Fruit fly (Drosophila melanogaster) whole organism, wandering third instar larva: ENCODE data around the gene CG4174.
A peak's percentile ranks its signal among the peaks of the same experiment; 100 is the strongest.

Experiments used
- Abd-B ChIP-seq: fragments of >200 bp; optimal IDR thresholded peaks from 2 replicates; lab custom pipeline; 2017; ENCODE audit warnings: missing biosample characterization, missing genetic modification characterization
- CG32264 ChIP-seq: fragments of 200-800 bp; sonication (Bioruptor generic); optimal IDR thresholded peaks from 2 replicates; lab custom pipeline; 2016; ENCODE audit warnings: missing biosample characterization, missing genetic modification characterization
- CG9705 ChIP-seq: fragments of 200-800 bp; sonication (Bioruptor generic); optimal IDR thresholded peaks from 2 replicates; lab custom pipeline; 2018; ENCODE audit warnings: missing biosample characterization, mild to moderate bottlenecking, missing genetic modification characterization
- CrebA ChIP-seq: fragments of 200-800 bp; sonication (Bioruptor generic); optimal IDR thresholded peaks from 2 replicates; lab custom pipeline; 2016; ENCODE audit warnings: missing biosample characterization, mild to moderate bottlenecking, missing genetic modification characterization, borderline replicate concordance
- Dfd ChIP-seq: fragments of >200 bp; optimal IDR thresholded peaks from 2 replicates; lab custom pipeline; 2017; ENCODE audit warnings: missing biosample characterization, missing genetic modification characterization
- Dif ChIP-seq: fragments of 200-275, 200-300 bp; sonication (Bioruptor generic); optimal IDR thresholded peaks from 2 replicates; lab custom pipeline; 2018; ENCODE audit warnings: missing biosample characterization, missing genetic modification characterization; ENCODE audit not compliant: partially characterized antibody
- GATAd ChIP-seq: sonication (Bioruptor generic); optimal IDR thresholded peaks from 2 replicates; lab custom pipeline; 2016; ENCODE audit warnings: missing biosample characterization, missing genetic modification characterization
- HLH106 ChIP-seq: fragments of 200-800 bp; optimal IDR thresholded peaks from 3 replicates; lab custom pipeline; 2019; ENCODE audit warnings: missing biosample characterization, mild to moderate bottlenecking, missing genetic modification characterization, moderate library complexity
- Hnf4 ChIP-seq: fragments of 200-800 bp; sonication (Bioruptor generic); optimal IDR thresholded peaks from 2 replicates; lab custom pipeline; 2016; ENCODE audit warnings: missing biosample characterization, mild to moderate bottlenecking, missing genetic modification characterization
- Hr78 ChIP-seq: fragments of >200 bp; optimal IDR thresholded peaks from 2 replicates; lab custom pipeline; 2017; ENCODE audit warnings: missing biosample characterization, missing genetic modification characterization
- Hr83 ChIP-seq: fragments of 200-300 bp; sonication (Bioruptor generic); optimal IDR thresholded peaks from 2 replicates; lab custom pipeline; 2016; ENCODE audit warnings: missing biosample characterization, mild to moderate bottlenecking, missing genetic modification characterization, moderate library complexity; ENCODE audit not compliant: poor library complexity, severe bottlenecking
- Jra ChIP-seq: sonication (Bioruptor generic); optimal IDR thresholded peaks from 2 replicates; lab custom pipeline; 2016; ENCODE audit warnings: missing biosample characterization, missing genetic modification characterization
- Mio ChIP-seq: sonication (Bioruptor generic); optimal IDR thresholded peaks from 2 replicates; lab custom pipeline; 2016; ENCODE audit warnings: missing biosample characterization, missing genetic modification characterization
- Myc ChIP-seq: fragments of >200 bp; optimal IDR thresholded peaks from 2 replicates; lab custom pipeline; 2017
- N ChIP-seq: fragments of >200 bp; optimal IDR thresholded peaks from 2 replicates; lab custom pipeline; 2018; ENCODE audit warnings: missing biosample characterization, missing external identifiers, missing genetic modification characterization
- OdsH ChIP-seq: fragments of 200-800 bp; sonication (Bioruptor generic); optimal IDR thresholded peaks from 2 replicates; lab custom pipeline; 2016; ENCODE audit warnings: missing biosample characterization, mild to moderate bottlenecking, missing genetic modification characterization
- Rel ChIP-seq, 2 experiments: fragments of 200-800 bp; sonication (Bioruptor generic) in 1 of 2; optimal IDR thresholded peaks; 2 replicates in 1 of 2; 3 replicates in 1 of 2; lab custom pipeline; 2016 to 2019; ENCODE audit warnings: mild to moderate bottlenecking in 2 of 2, missing biosample characterization in 2 of 2, missing genetic modification characterization in 2 of 2, moderate library complexity in 1 of 2
- Sp1 ChIP-seq: fragments of 200-800 bp; sonication (Bioruptor generic); optimal IDR thresholded peaks from 3 replicates; lab custom pipeline; 2019; ENCODE audit warnings: missing biosample characterization, mild to moderate bottlenecking, missing genetic modification characterization, moderate library complexity
- Vsx2 ChIP-seq: fragments of 200-300, 225-300 bp; sonication (Bioruptor generic); optimal IDR thresholded peaks from 2 replicates; lab custom pipeline; 2018; ENCODE audit warnings: missing biosample characterization, missing genetic modification characterization; ENCODE audit not compliant: partially characterized antibody
- br ChIP-seq: fragments of 200-800 bp; sonication (Bioruptor generic); optimal IDR thresholded peaks from 2 replicates; lab custom pipeline; 2016; ENCODE audit warnings: missing biosample characterization, missing genetic modification characterization
- brk ChIP-seq: fragments of 200-800 bp; sonication (Bioruptor generic); optimal IDR thresholded peaks from 2 replicates; lab custom pipeline; 2016; ENCODE audit warnings: missing biosample characterization, mild to moderate bottlenecking, missing genetic modification characterization
- dl ChIP-seq, 2 experiments: fragments of 175-275, 200-275 bp in 1 of 2; fragments of 200-275 bp in 1 of 2; sonication (Bioruptor generic); optimal IDR thresholded peaks; lab custom pipeline; 2018; ENCODE audit warnings: mild to moderate bottlenecking in 2 of 2, missing biosample characterization in 2 of 2, missing genetic modification characterization in 2 of 2, moderate library complexity in 2 of 2; ENCODE audit not compliant: partially characterized antibody in 2 of 2, insufficient read depth in 1 of 2
- dmrt93B ChIP-seq: fragments of 200-800 bp; sonication (Bioruptor generic); optimal IDR thresholded peaks from 2 replicates; lab custom pipeline; 2018; ENCODE audit warnings: missing biosample characterization, mild to moderate bottlenecking, missing genetic modification characterization
- dsf ChIP-seq: sonication (Bioruptor generic); optimal IDR thresholded peaks from 2 replicates; lab custom pipeline; 2016; ENCODE audit warnings: missing biosample characterization, missing genetic modification characterization, borderline replicate concordance
- ey ChIP-seq: fragments of 200-800 bp; sonication (Bioruptor generic); optimal IDR thresholded peaks from 2 replicates; lab custom pipeline; 2016; ENCODE audit warnings: missing biosample characterization, missing genetic modification characterization
- foxo ChIP-seq, 2 experiments: fragments of 200-800 bp; sonication (Bioruptor generic); optimal IDR thresholded peaks; 2 replicates in 1 of 2; 3 replicates in 1 of 2; lab custom pipeline; 2016 to 2017; ENCODE audit warnings: missing biosample characterization in 2 of 2, missing genetic modification characterization in 2 of 2
- fru ChIP-seq: fragments of 200-800 bp; sonication (Bioruptor generic); optimal IDR thresholded peaks from 3 replicates; lab custom pipeline; 2016; ENCODE audit warnings: missing biosample characterization, mild to moderate bottlenecking, missing genetic modification characterization
- h ChIP-seq: fragments of 200-800 bp; sonication (Bioruptor generic); optimal IDR thresholded peaks from 3 replicates; lab custom pipeline; 2016; ENCODE audit warnings: missing biosample characterization, mild to moderate bottlenecking, missing genetic modification characterization
- jim ChIP-seq: fragments of 175-275, 200-325 bp; sonication (Bioruptor generic); optimal IDR thresholded peaks from 2 replicates; lab custom pipeline; 2016; ENCODE audit warnings: missing biosample characterization, mild to moderate bottlenecking, missing genetic modification characterization
- lola ChIP-seq: fragments of >200 bp; optimal IDR thresholded peaks from 2 replicates; lab custom pipeline; 2017; ENCODE audit warnings: missing biosample characterization, missing genetic modification characterization
- pan ChIP-seq: fragments of >200 bp; optimal IDR thresholded peaks from 2 replicates; lab custom pipeline; 2017
- psq ChIP-seq: fragments of 200-800 bp; sonication (Bioruptor generic); optimal IDR thresholded peaks from 3 replicates; lab custom pipeline; 2017; ENCODE audit warnings: missing biosample characterization, mild to moderate bottlenecking, missing genetic modification characterization, moderate library complexity
- rgr ChIP-seq: fragments of 200-800 bp; sonication (Bioruptor generic); optimal IDR thresholded peaks from 3 replicates; lab custom pipeline; 2016; ENCODE audit warnings: missing biosample characterization, mild to moderate bottlenecking, missing genetic modification characterization
- sage ChIP-seq: fragments of 200-800 bp; sonication (Bioruptor generic); optimal IDR thresholded peaks from 2 replicates; lab custom pipeline; 2016; ENCODE audit warnings: missing biosample characterization, mild to moderate bottlenecking, missing genetic modification characterization
- sv ChIP-seq: fragments of 200-800 bp; sonication (Bioruptor generic); optimal IDR thresholded peaks from 3 replicates; lab custom pipeline; 2016; ENCODE audit warnings: missing biosample characterization, missing genetic modification characterization
- tai ChIP-seq: sonication (Bioruptor generic); optimal IDR thresholded peaks from 2 replicates; lab custom pipeline; 2016; ENCODE audit warnings: missing biosample characterization, missing genetic modification characterization
- usp ChIP-seq: fragments of >200 bp; optimal IDR thresholded peaks from 2 replicates; lab custom pipeline; 2017; ENCODE audit warnings: missing biosample characterization, missing genetic modification characterization
- woc ChIP-seq: sonication (Bioruptor generic); optimal IDR thresholded peaks from 2 replicates; lab custom pipeline; 2016; ENCODE audit warnings: missing biosample characterization, mild to moderate bottlenecking, missing genetic modification characterization

The CG4174 gene

dm6 chr3L:18640584-18641527 is 23.1 kb upstream of the CG4174 start:
- peak; percentile 46 for TF ChIP-seq CrebA (GFP tag; lab: Kevin White, UChicago)
- peak; percentile 79 for TF ChIP-seq CG9705 (GFP tag; lab: Kevin White, UChicago)
- peak; percentile 69 for TF ChIP-seq GATAd (GFP tag; lab: Kevin White, UChicago)
- no peak for TF ChIP-seq pan (lab: Kevin White, UChicago)
- TF ChIP-seq Mio: peak; percentile 33
- TF ChIP-seq Abd-B (GFP tag; lab: Kevin White, UChicago): no peak
- TF ChIP-seq Myc (lab: Kevin White, UChicago): no peak
- TF ChIP-seq dmrt93B (GFP tag; lab: Kevin White, UChicago): peak; percentile 77
- peak; percentile 91 for TF ChIP-seq Sp1 (GFP tag; lab: Kevin White, UChicago)
- TF ChIP-seq dl (GFP tag; optimal IDR thresholded peaks at IDR 0.05; lab: Kevin White, UChicago; ENCODE audit: insufficient read depth in 1 of 2, partially characterized antibody in 2 of 2): peak; percentile 98 to 99
- peak; percentile 99 for TF ChIP-seq Dif
- peak; percentile 94 for TF ChIP-seq rgr (GFP tag; lab: Kevin White, UChicago)
- peak; percentile 87 for TF ChIP-seq Hnf4 (GFP tag; lab: Kevin White, UChicago)
- TF ChIP-seq Hr83 (GFP tag; lab: Kevin White, UChicago): peak; percentile 70
- peak; percentile 76 for TF ChIP-seq br
- peak; percentile 95 for TF ChIP-seq ey
- peak; percentile 67 for TF ChIP-seq sage
- TF ChIP-seq OdsH (GFP tag; lab: Kevin White, UChicago): peak; percentile 90
- peak; percentile 62 for TF ChIP-seq Jra (GFP tag; lab: Kevin White, UChicago)
- TF ChIP-seq usp: no peak
- peak; percentile 86 for TF ChIP-seq tai
- TF ChIP-seq jim (GFP tag; lab: Kevin White, UChicago): no peak
- peak; percentile 74 for TF ChIP-seq brk (GFP tag; lab: Kevin White, UChicago)
- TF ChIP-seq Vsx2 (GFP tag; lab: Kevin White, UChicago): peak; percentile 97
- TF ChIP-seq lola (GFP tag; lab: Kevin White, UChicago): no peak
- TF ChIP-seq Dfd (GFP tag; lab: Kevin White, UChicago): peak; percentile 92
- peak; percentile 86 for TF ChIP-seq psq
- TF ChIP-seq N: no peak
- TF ChIP-seq sv (GFP tag; lab: Kevin White, UChicago): peak; percentile 95
- peak; percentile 95 for TF ChIP-seq h (GFP tag; lab: Kevin White, UChicago)
- TF ChIP-seq CG32264 (GFP tag; lab: Kevin White, UChicago): peak; percentile 67
- TF ChIP-seq foxo (GFP tag; optimal IDR thresholded peaks at IDR 0.05; lab: Kevin White, UChicago): peak; percentile 13 to 87
- peak; percentile 56 for TF ChIP-seq dsf (GFP tag; lab: Kevin White, UChicago)
- peak; percentile 87 for TF ChIP-seq fru (GFP tag; lab: Kevin White, UChicago)
- peak; percentile 44 for TF ChIP-seq Rel (GFP tag; optimal IDR thresholded peaks at IDR 0.05; lab: Kevin White, UChicago)
- TF ChIP-seq Rel (tag; optimal IDR thresholded peaks at IDR 0.05; lab: Kevin White, UChicago): peak; percentile 49
- TF ChIP-seq woc (GFP tag; lab: Kevin White, UChicago): peak; percentile 74
- TF ChIP-seq Hr78 (GFP tag; lab: Kevin White, UChicago): no peak
- TF ChIP-seq HLH106 (tag; lab: Kevin White, UChicago): peak; percentile 88

DNA sequence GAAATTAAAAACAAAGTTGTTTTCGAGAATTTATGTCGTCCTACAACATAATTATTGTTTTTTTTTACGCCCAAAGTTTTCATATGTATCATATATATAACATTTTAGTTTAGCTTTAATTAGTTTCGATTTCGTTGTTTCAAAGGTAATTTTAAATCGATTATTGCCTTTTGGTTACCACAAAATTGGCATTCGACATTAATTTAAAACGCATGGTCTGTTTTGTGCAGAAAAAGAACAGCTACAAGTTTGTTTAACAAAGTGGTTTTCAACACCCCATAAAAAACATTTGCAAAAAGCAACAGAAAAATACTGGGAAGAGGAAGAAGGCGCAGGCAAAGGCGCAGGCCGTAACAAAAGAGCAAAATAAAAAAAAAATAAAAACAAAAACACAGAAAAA is 20.7 kb upstream of the CG4174 start:
- no peak for TF ChIP-seq dl (GFP tag; optimal IDR thresholded peaks at IDR 0.05; lab: Kevin White, UChicago; ENCODE audit: insufficient read depth in 1 of 2, partially characterized antibody in 2 of 2)
- no peak for TF ChIP-seq foxo (GFP tag; optimal IDR thresholded peaks at IDR 0.05; lab: Kevin White, UChicago)
- TF ChIP-seq usp: no peak
- TF ChIP-seq rgr (GFP tag; lab: Kevin White, UChicago): no peak
